Fruit fly (Drosophila melanogaster): Measurements from ENCODE around the gene CG14712.
A peak's percentile ranks its signal among the peaks of the same experiment; 100 is the strongest.

CG14712 gene

dm6 chr3R:11655873-11656374, 27.4 kb downstream of the CG14712 start, which contains the start of gene CG42327 (continued):
- TF ChIP-seq CG6791 (GFP tag; IDR thresholded peaks at IDR 0.05; ENCODE audit: partially characterized antibody) (peak; percentile 48; the same call in 1 of the 3 replicates), z (GFP tag; IDR thresholded peaks at IDR 0.05) (no peak; the same call in 1 of the 3 replicates), CG11456 (GFP tag; IDR thresholded peaks at IDR 0.05) (peak; percentile 89), ase (GFP tag; IDR thresholded peaks at IDR 0.05) (peak; percentile 97), CG9932 (GFP tag; IDR thresholded peaks at IDR 0.05) (peak; percentile 80), pzg (GFP tag; optimal IDR thresholded peaks at IDR 0.05) (no peak), wek (GFP tag; optimal IDR thresholded peaks at IDR 0.05) (peak; percentile 60), tgo (GFP tag; IDR thresholded peaks at IDR 0.05) (peak; percentile 96), CG12942 (GFP tag; optimal IDR thresholded peaks at IDR 0.05) (peak; percentile 85), CG1832 (GFP tag; optimal IDR thresholded peaks at IDR 0.05) (no peak), nerfin-1 (tag; optimal IDR thresholded peaks at IDR 0.05) (peak; percentile 85), ab (GFP tag; optimal IDR thresholded peaks at IDR 0.05) (no peak), CG3065 (GFP tag; optimal IDR thresholded peaks at IDR 0.05) (peak; percentile 88), tap (tag; optimal IDR thresholded peaks at IDR 0.05) (peak; percentile 93), sd (tag; optimal IDR thresholded peaks at IDR 0.05) (peak; percentile 73), kah (GFP tag; optimal IDR thresholded peaks at IDR 0.05) (peak; percentile 79), CG2202 (tag; optimal IDR thresholded peaks at IDR 0.05) (peak; percentile 93), CG1024 (GFP tag; IDR thresholded peaks at IDR 0.05) (peak; percentile 91), az2 (GFP tag; optimal IDR thresholded peaks at IDR 0.05) (peak; percentile 96), phol (tag; optimal IDR thresholded peaks at IDR 0.05) (peak; percentile 94), schlank (tag; optimal IDR thresholded peaks at IDR 0.05) (peak; percentile 8), pb (GFP tag; optimal IDR thresholded peaks at IDR 0.05) (peak; percentile 67), Mes4 (GFP tag; optimal IDR thresholded peaks at IDR 0.05) (peak; percentile 81), B-H2 (GFP tag; optimal IDR thresholded peaks at IDR 0.05) (peak; percentile 32), CG6854 (GFP tag; optimal IDR thresholded peaks at IDR 0.05) (peak; percentile 88), Asciz (GFP tag; optimal IDR thresholded peaks at IDR 0.05) (peak; percentile 96), trh (GFP tag; optimal IDR thresholded peaks at IDR 0.05) (peak; percentile 79), jigr1 (GFP tag; IDR thresholded peaks at IDR 0.05) (peak; percentile 74; the same call in 2 of the 3 replicates), CG8089 (GFP tag; optimal IDR thresholded peaks at IDR 0.05) (peak; percentile 60), CG30403 (GFP tag; optimal IDR thresholded peaks at IDR 0.05) (peak; percentile 94), ERR (GFP tag; optimal IDR thresholded peaks at IDR 0.05) (peak; percentile 63), so (GFP tag; IDR thresholded peaks at IDR 0.05) (peak; percentile 95), sima (GFP tag; optimal IDR thresholded peaks at IDR 0.05) (peak; percentile 16), ssp (GFP tag; IDR thresholded peaks at IDR 0.05) (peak; percentile 87)

dm6 chr3R:11656614-11657216, 28.2 kb downstream of the CG14712 start:
- TF ChIP-seq org-1 (GFP tag; optimal IDR thresholded peaks at IDR 0.05) (peak; percentile 92), tna (GFP tag; IDR thresholded peaks at IDR 0.05; ENCODE audit: partially characterized antibody) (no peak), Pdp1 (GFP tag; optimal IDR thresholded peaks at IDR 0.05) (peak; percentile 95 to 97), chinmo (GFP tag; IDR thresholded peaks at IDR 0.05; ENCODE audit: partially characterized antibody) (0 out of 4 replicates have a peak, but pooled peaks have one; percentile 28), trem (tag; optimal IDR thresholded peaks at IDR 0.05) (peak; percentile 92), CG3163 (GFP tag; optimal IDR thresholded peaks at IDR 0.05) (peak; percentile 68), chn (GFP tag; optimal IDR thresholded peaks at IDR 0.05) (peak; percentile 97), CG12744 (GFP tag; optimal IDR thresholded peaks at IDR 0.05) (peak; percentile 96), CG17568 (GFP tag; optimal IDR thresholded peaks at IDR 0.05) (peak; percentile 96), kni (GFP tag; optimal IDR thresholded peaks at IDR 0.05) (no peak), bsh (GFP tag; optimal IDR thresholded peaks at IDR 0.05) (peak; percentile 98), Xrp1 (GFP tag; IDR thresholded peaks at IDR 0.05) (peak; percentile 97), B-H1 (GFP tag; IDR thresholded peaks at IDR 0.05) (peak; percentile 94), gcm2 (GFP tag; optimal IDR thresholded peaks at IDR 0.05) (peak; percentile 93), pho (GFP tag; optimal IDR thresholded peaks at IDR 0.05) (peak; percentile 96), stc (GFP tag; IDR thresholded peaks at IDR 0.05) (peak; percentile 96), sna (GFP tag; IDR thresholded peaks at IDR 0.05; ENCODE audit: partially characterized antibody) (no peak)

Measured in whole organism, embryonic.